Fruit fly (Drosophila melanogaster) whole organism, embryonic: ENCODE measurements around the gene CG31661.

ENCODE experiments used
- Adf1 ChIP-seq: fragments of 200-800 bp; sonication (Bioruptor generic); IDR thresholded peaks from 2 replicates; pipeline ENCODE4 v1.3.6; 2022; ENCODE audit warnings: missing biosample characterization, missing genetic modification characterization
- Aef1 ChIP-seq: fragments of 200-800 bp; sonication (Bioruptor generic); IDR thresholded peaks from 3 replicates; pipeline ENCODE4 v1.3.6; 2022; ENCODE audit warnings: missing biosample characterization, missing genetic modification characterization
- Blimp-1 ChIP-seq: fragments of 200-800 bp; sonication (Bioruptor generic); optimal IDR thresholded peaks from 3 replicates; lab custom pipeline; 2018; ENCODE audit warnings: missing biosample characterization, missing genetic modification characterization, mild to moderate bottlenecking, moderate library complexity, missing genetic modification reagents
- CG11696 ChIP-seq: fragments of 200-800 bp; sonication (Bioruptor generic); IDR thresholded peaks from 2 replicates; pipeline ENCODE4 v1.3.6; 2022; ENCODE audit warnings: missing biosample characterization, missing genetic modification characterization
- CG13775 ChIP-seq: fragments of 200-800 bp; sonication (Bioruptor generic); optimal IDR thresholded peaks from 3 replicates; lab custom pipeline; 2017; ENCODE audit warnings: missing biosample characterization, mild to moderate bottlenecking, missing genetic modification characterization
- CG14050 ChIP-seq: fragments of 200-800 bp; sonication (Bioruptor generic); IDR thresholded peaks from 3 replicates; pipeline ENCODE4 v1.3.6; 2022; ENCODE audit warnings: missing biosample characterization, missing genetic modification characterization
- CG15479 ChIP-seq: fragments of 200-800 bp; sonication (Bioruptor generic); optimal IDR thresholded peaks from 3 replicates; lab custom pipeline; 2019; ENCODE audit warnings: missing biosample characterization, mild to moderate bottlenecking, missing genetic modification characterization, moderate library complexity
- CG18476 ChIP-seq: fragments of 200-800 bp; sonication (Bioruptor generic); optimal IDR thresholded peaks from 2 replicates; lab custom pipeline; 2016; ENCODE audit warnings: missing biosample characterization, mild to moderate bottlenecking, missing genetic modification characterization
- CG18599 ChIP-seq: fragments of 200-800 bp; sonication (Bioruptor generic); optimal IDR thresholded peaks from 3 replicates; lab custom pipeline; 2017; ENCODE audit warnings: missing biosample characterization, missing genetic modification characterization, mild to moderate bottlenecking, moderate library complexity, missing genetic modification reagents
- CG30403 ChIP-seq: fragments of 200-800 bp; sonication (Bioruptor generic); optimal IDR thresholded peaks from 3 replicates; lab custom pipeline; 2016; ENCODE audit warnings: missing biosample characterization, missing genetic modification characterization
- CG3065 ChIP-seq: fragments of 200-800 bp; sonication (Bioruptor generic); optimal IDR thresholded peaks from 2 replicates; lab custom pipeline; 2016; ENCODE audit warnings: missing biosample characterization, missing genetic modification characterization
- CG32772 ChIP-seq: fragments of 200-800 bp; sonication (Bioruptor generic); IDR thresholded peaks from 2 replicates; pipeline ENCODE4 v1.3.6; 2022; ENCODE audit warnings: missing biosample characterization, missing genetic modification characterization
- CG3726 ChIP-seq: fragments of 200-800 bp; sonication (Bioruptor generic); IDR thresholded peaks from 3 replicates; pipeline ENCODE4, ENCODE4 v1.3.6; 2022; ENCODE audit warnings: missing biosample characterization, missing genetic modification characterization
- CG7556 ChIP-seq: fragments of 200-800 bp; sonication (Bioruptor generic); optimal IDR thresholded peaks from 2 replicates; lab custom pipeline; 2017; ENCODE audit warnings: missing biosample characterization, mild to moderate bottlenecking, missing genetic modification characterization
- CG8281 ChIP-seq: fragments of 200-800 bp; sonication (Bioruptor generic); optimal IDR thresholded peaks from 2 replicates; lab custom pipeline; 2018; ENCODE audit warnings: missing biosample characterization, mild to moderate bottlenecking, missing genetic modification characterization, moderate library complexity
- CG8359 ChIP-seq: fragments of 200-800 bp; sonication (Bioruptor generic); optimal IDR thresholded peaks from 2 replicates; lab custom pipeline; 2017; ENCODE audit warnings: missing biosample characterization, mild to moderate bottlenecking, missing genetic modification characterization, borderline replicate concordance
- Dfd ChIP-seq, 2 experiments: fragments of >200 bp; optimal IDR thresholded peaks; 2 replicates each; lab custom pipeline; 2017; ENCODE audit warnings: missing biosample characterization in 2 of 2, missing genetic modification characterization in 2 of 2
- Drgx ChIP-seq: fragments of 200-800 bp; sonication (Bioruptor generic); IDR thresholded peaks from 2 replicates; pipeline ENCODE4 v1.3.6; 2022; ENCODE audit warnings: missing biosample characterization, missing genetic modification characterization
- Gug ChIP-seq: fragments of 200-800 bp; sonication (Bioruptor generic); IDR thresholded peaks from 4 replicates; pipeline ENCODE4 v1.3.6; 2022; ENCODE audit warnings: missing biosample characterization, missing genetic modification characterization
- H15 ChIP-seq: fragments of 200-800 bp; sonication (Bioruptor generic); IDR thresholded peaks from 3 replicates; pipeline ENCODE4 v1.3.6; 2022; ENCODE audit warnings: missing biosample characterization, missing genetic modification characterization
- HHEX ChIP-seq: fragments of 200-800 bp; sonication (Bioruptor generic); optimal IDR thresholded peaks from 3 replicates; lab custom pipeline; 2017; ENCODE audit warnings: missing biosample characterization, mild to moderate bottlenecking, missing genetic modification characterization, missing genetic modification reagents
- MTF-1 ChIP-seq: fragments of 200-800 bp; sonication (Bioruptor generic); optimal IDR thresholded peaks from 2 replicates; lab custom pipeline; 2018; ENCODE audit warnings: missing biosample characterization, mild to moderate bottlenecking, missing genetic modification characterization, borderline replicate concordance
- Mes4 ChIP-seq: fragments of 200-800 bp; sonication (Bioruptor generic); optimal IDR thresholded peaks from 2 replicates; lab custom pipeline; 2016; ENCODE audit warnings: missing biosample characterization, missing genetic modification characterization
- Rx ChIP-seq: fragments of 200-800 bp; sonication (Bioruptor generic); IDR thresholded peaks from 2 replicates; pipeline ENCODE4 v1.3.6; 2022; ENCODE audit warnings: missing biosample characterization, missing genetic modification characterization
- Vsx1 ChIP-seq: fragments of 200-800 bp; sonication (Bioruptor generic); optimal IDR thresholded peaks from 2 replicates; lab custom pipeline; 2017; ENCODE audit warnings: missing biosample characterization, mild to moderate bottlenecking, missing genetic modification characterization, missing genetic modification reagents
- bigmax ChIP-seq: fragments of 200-800 bp; sonication (Bioruptor generic); optimal IDR thresholded peaks from 2 replicates; lab custom pipeline; 2018; ENCODE audit warnings: missing biosample characterization, mild to moderate bottlenecking, missing genetic modification characterization
- knrl ChIP-seq: fragments of 200-800 bp; sonication (Bioruptor generic); IDR thresholded peaks from 3 replicates; pipeline ENCODE4 v1.3.6; 2022; ENCODE audit warnings: missing biosample characterization, missing genetic modification characterization; ENCODE audit not compliant: partially characterized antibody
- row ChIP-seq: fragments of 200-800 bp; sonication (Bioruptor generic); IDR thresholded peaks from 3 replicates; pipeline ENCODE4 v1.3.6; 2022; ENCODE audit warnings: missing biosample characterization, missing genetic modification characterization
- sens ChIP-seq: fragments of 200-800 bp; sonication (Bioruptor generic); peaks from one replicate; lab custom pipeline; 2016; ENCODE audit warnings: missing biosample characterization, missing genetic modification characterization
- sens-2 ChIP-seq: fragments of 200-800 bp; sonication (Bioruptor generic); IDR thresholded peaks from 2 replicates; pipeline ENCODE4 v1.3.6; 2022; ENCODE audit warnings: missing biosample characterization, missing genetic modification characterization

The CG31661 gene

DNA sequence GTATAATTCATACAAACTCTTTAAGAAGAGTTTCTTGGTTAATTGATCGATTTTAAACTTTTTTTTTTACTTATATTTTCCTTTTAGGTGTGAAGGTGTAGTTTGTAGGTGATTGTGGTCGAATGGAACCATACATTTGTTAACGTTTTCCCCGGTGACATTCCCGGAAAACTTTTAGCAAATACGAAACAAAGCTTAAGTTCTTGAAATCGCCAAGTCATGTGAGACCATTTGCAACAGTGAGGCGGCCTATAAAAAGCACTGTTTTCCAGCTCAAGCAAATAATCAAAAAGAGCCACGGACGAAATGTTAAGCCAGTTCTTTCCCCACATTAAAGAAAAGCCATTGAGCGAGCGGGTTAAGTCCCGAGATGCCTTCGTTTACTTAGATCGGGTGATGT lies 25.4 kb downstream of the CG31661 start, which contains the start of gene Or22b:
Gene Or22b, plus strand, starts transcription at position 301 of the 400 bp plus-strand sequence.
- TF ChIP-seq Vsx1 (GFP tag; lab: Kevin White, UChicago) (no peak), Rx (GFP tag; lab: Robert Waterston, UW) (no peak), CG11696 (GFP tag; lab: Robert Waterston, UW) (no peak), CG3726 (GFP tag; lab: Robert Waterston, UW) (no peak), Aef1 (GFP tag; lab: Robert Waterston, UW) (no peak), Mes4 (GFP tag; lab: Kevin White, UChicago) (no peak), CG8359 (no peak), Dfd (GFP tag; optimal IDR thresholded peaks at IDR 0.05; lab: Kevin White, UChicago) (no peak), row (no peak), MTF-1 (GFP tag; lab: Kevin White, UChicago) (no peak)

DNA sequence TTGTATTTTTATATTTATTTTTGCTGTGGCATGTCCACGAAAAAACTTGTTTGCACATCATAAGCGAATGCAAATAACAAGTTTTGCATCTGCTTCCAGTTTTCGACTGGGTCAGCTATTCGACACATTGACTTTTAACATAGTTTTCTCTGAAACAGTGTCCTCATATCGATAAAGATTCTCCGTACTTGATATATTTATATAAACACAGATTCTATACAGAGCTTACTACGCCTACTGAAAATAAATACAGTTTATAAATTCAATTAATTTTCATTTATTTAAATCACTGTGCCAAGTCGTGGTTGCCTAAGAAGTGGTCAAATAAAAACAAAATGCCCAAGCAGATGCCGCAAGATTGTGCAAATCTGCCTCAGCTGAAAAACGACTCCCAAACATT lies 38.2 kb downstream of the CG31661 start:
- no peak for TF ChIP-seq bigmax (GFP tag; lab: Kevin White, UChicago)
- TF ChIP-seq Drgx = peak; percentile 46; the same call in 1 of the 2 replicates

DNA sequence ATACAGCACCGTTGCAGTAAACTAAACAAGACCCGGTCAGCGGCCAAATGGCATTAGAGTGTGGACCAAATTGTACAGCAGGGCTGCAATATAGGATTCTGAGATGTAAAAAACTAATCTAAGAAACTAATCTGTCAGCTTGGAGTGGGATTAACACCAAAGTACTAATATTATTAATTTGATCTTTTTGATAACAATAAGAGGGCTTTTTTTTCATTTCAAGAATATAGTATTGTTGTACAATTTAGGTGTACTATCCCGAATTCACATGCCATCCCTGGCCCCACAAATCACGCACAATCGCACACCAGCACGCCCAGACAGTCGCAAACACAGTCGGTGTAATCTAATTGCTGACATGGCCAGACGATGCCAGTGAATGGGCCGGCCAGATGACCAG lies 41.1 kb downstream of the CG31661 start:
- TF ChIP-seq CG7556 (GFP tag; lab: Kevin White, UChicago) (no peak), CG30403 (GFP tag; lab: Kevin White, UChicago) (no peak), CG15479 (GFP tag; lab: Kevin White, UChicago) (no peak), Blimp-1 (GFP tag; lab: Kevin White, UChicago) (no peak), CG14050 (GFP tag; lab: Robert Waterston, UW) (no peak), HHEX (GFP tag; lab: Kevin White, UChicago) (no peak), Drgx (peak; percentile 30; the same call in 1 of the 2 replicates)
- TF ChIP-seq, all 482 proteins: peak for 1

DNA sequence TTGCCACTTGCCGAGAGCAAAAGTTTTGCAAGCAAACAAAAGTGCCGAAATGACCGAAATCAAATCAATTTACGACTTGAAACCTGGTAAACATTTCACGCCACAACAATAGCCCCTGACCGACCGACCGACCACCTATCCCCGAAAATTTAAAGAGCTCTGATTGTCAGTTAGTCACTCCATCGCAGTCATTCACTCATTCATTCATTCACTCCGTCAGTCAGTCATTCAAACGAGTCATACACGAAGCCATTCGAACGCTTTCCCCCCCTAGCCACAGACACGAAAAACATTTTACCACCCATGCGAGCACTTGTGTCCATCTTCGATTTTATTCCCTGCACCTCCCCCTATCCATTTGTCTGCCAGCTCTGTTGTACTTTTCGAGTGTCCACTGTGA lies 50.8 kb downstream of the CG31661 start:
- TF ChIP-seq H15 (no peak), CG18599 (GFP tag; lab: Kevin White, UChicago) (no peak), sens-2 (GFP tag; lab: Robert Waterston, UW) (no peak), CG32772 (GFP tag; lab: Robert Waterston, UW) (no peak), Gug (GFP tag; lab: Robert Waterston, UW) (no peak), Adf1 (no peak), knrl (GFP tag; lab: Robert Waterston, UW) (no peak), CG13775 (no peak), CG18476 (GFP tag; lab: Kevin White, UChicago) (no peak), sens (GFP tag; lab: Kevin White, UChicago) (peak; percentile 30), CG8281 (tag; lab: Kevin White, UChicago) (peak; percentile 94), CG3065 (no peak)
